Worm (Caenorhabditis elegans) whole organism, L1 larva: Measurements from ENCODE around the gene Y55F3AM.9.

Experiments
- egl-27 ChIP-seq, 2 experiments: fragments of 150-350 bp in 1 of 2; sonication (generic microtip); optimal IDR thresholded peaks; 3 replicates each; lab custom pipeline; 2017 to 2018; ENCODE audit warnings: missing biosample characterization in 2 of 2, missing genetic modification characterization in 2 of 2, missing genetic modification reagents in 2 of 2
- lin-15B ChIP-seq: fragments of 150-350 bp; sonication (generic microtip); optimal IDR thresholded peaks from 3 replicates; lab custom pipeline; 2014; ENCODE audit warnings: missing biosample characterization, missing genetic modification characterization
- pag-3 ChIP-seq: sonication (generic microtip); optimal IDR thresholded peaks from 2 replicates; lab custom pipeline; 2017; ENCODE audit warnings: missing genetic modification characterization, mild to moderate bottlenecking, missing compliant biosample characterization, antibody characterized with exemption, borderline replicate concordance; ENCODE audit not compliant: insufficient read depth
- unc-62 ChIP-seq: fragments of 150-350 bp; optimal IDR thresholded peaks from 2 replicates; lab custom pipeline; 2014; ENCODE audit warnings: missing biosample characterization, missing genetic modification reagents, missing genetic modification characterization

DNA sequence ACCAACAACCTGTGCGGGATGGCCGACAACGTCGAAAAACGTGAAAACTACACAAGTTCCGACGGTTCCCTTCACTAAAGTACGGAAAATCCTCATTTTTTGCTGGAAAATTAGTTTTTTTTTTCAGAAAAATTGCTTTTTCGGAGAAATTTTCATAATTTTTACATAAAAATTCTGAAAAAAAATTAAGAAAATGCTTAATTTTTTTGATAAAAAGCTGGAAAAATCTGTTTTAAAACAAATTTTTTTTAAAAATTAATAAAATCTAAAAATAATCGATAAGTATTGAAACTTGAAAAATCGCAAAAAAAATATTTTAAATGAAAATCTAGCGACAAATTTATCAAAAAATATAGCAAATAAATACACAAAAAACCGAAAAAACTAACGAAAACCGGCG lies 3.8 kb downstream of the Y55F3AM.9 start, which contains the start of gene immp-2:
- TF ChIP-seq pag-3 (tag; lab: Kevin White, UChicago) (no peak), egl-27 (tag; optimal IDR thresholded peaks at IDR 0.05; lab: Kevin White, UChicago) (no peak), lin-15B (tag; lab: Kevin White, UChicago) (no peak), unc-62 (GFP tag; lab: Kevin White, UChicago) (no peak)
